Fruit fly (Drosophila melanogaster) ovary, adult (tissue): ENCODE data around the gene Cpsf100.
A peak's percentile ranks its signal among the peaks of the same experiment; 100 is the strongest.

Experiments used
- CG17801 ChIP-seq: fragments of 200-800 bp; optimal IDR thresholded peaks from 2 replicates; lab custom pipeline; 2019; ENCODE audit warnings: missing biosample characterization, mild to moderate bottlenecking, missing genetic modification characterization, moderate library complexity; ENCODE audit not compliant: partially characterized antibody

The Cpsf100 gene

dm6 chr3R:29038960-29039581 lies 4.7 kb downstream of the Cpsf100 start, which contains the start of the genes Slu7 and Pkc98E:
Slu7 (minus strand) TSS chr3R:29039071.
Pkc98E (plus strand) TSS chr3R:29039156.
- peak; percentile 50 for TF ChIP-seq CG17801 (GFP tag; lab: Kevin White, UChicago)

dm6 chr3R:29039704-29040430 lies 5.5 kb downstream of the Cpsf100 start:
- peak; percentile 20 for TF ChIP-seq CG17801 (GFP tag; lab: Kevin White, UChicago)

dm6 chr3R:29040526-29041195 lies 6.3 kb downstream of the Cpsf100 start:
- TF ChIP-seq CG17801 (GFP tag; lab: Kevin White, UChicago), result peak; percentile 48

- no peak for TF ChIP-seq CG17801 (GFP tag; lab: Kevin White, UChicago)
Observed at dm6 chr3R:29049055-29049722, 14.8 kb downstream of the Cpsf100 start, which contains the start of gene CG11837. CG11837 (plus strand) TSS chr3R:29049493.

- no peak for TF ChIP-seq CG17801 (GFP tag; lab: Kevin White, UChicago)
Observed at dm6 chr3R:29050756-29051155, 16.4 kb downstream of the Cpsf100 start, which contains the start of gene CG11841. CG11841 (plus strand) TSS chr3R:29051056.

dm6 chr3R:29052380-29052779 lies 18.0 kb downstream of the Cpsf100 start, which contains the start of gene CG11842:
CG11842 (plus strand) TSS chr3R:29052680.
- TF ChIP-seq CG17801 (GFP tag; lab: Kevin White, UChicago), result no peak

- no peak for TF ChIP-seq CG17801 (GFP tag; lab: Kevin White, UChicago)
Observed at dm6 chr3R:29054047-29054446, 19.7 kb downstream of the Cpsf100 start, which contains the start of gene CG11843. CG11843 (plus strand) TSS chr3R:29054347.

dm6 chr3R:29055710-29056109 lies 21.3 kb downstream of the Cpsf100 start, which contains the start of gene Sirt7:
Sirt7 (plus strand) TSS chr3R:29055927.
- TF ChIP-seq CG17801 (GFP tag; lab: Kevin White, UChicago), result peak; percentile 89

- TF ChIP-seq CG17801 (GFP tag; lab: Kevin White, UChicago), result no peak
Observed at dm6 chr3R:29059385-29059784, 25.0 kb downstream of the Cpsf100 start.

dm6 chr3R:29062717-29063206 lies 28.4 kb downstream of the Cpsf100 start, which contains the start of the genes Cul5 and Bicra:
Cul5 (minus strand) TSS chr3R:29062975.
Bicra (plus strand) TSS chr3R:29063040.
- peak; percentile 67 for TF ChIP-seq CG17801 (GFP tag; lab: Kevin White, UChicago)

- TF ChIP-seq CG17801 (GFP tag; lab: Kevin White, UChicago), result peak; percentile 39
Observed at dm6 chr3R:29063207-29063920, 29.0 kb downstream of the Cpsf100 start.

dm6 chr3R:29063921-29064460 lies 29.6 kb downstream of the Cpsf100 start:
- no peak for TF ChIP-seq CG17801 (GFP tag; lab: Kevin White, UChicago)

- no peak for TF ChIP-seq CG17801 (GFP tag; lab: Kevin White, UChicago)
Observed at dm6 chr3R:29064682-29065100, 30.3 kb downstream of the Cpsf100 start.
